Worm (Caenorhabditis elegans): ENCODE results near the gene C18B12.4.

Gene C18B12.4

ce11 chrX:15010941-15011340 is 29.5 kb downstream of the C18B12.4 start:
- TF ChIP-seq elt-2 (tag; optimal IDR thresholded peaks at IDR 0.05) (no peak), mdl-1 (tag; optimal IDR thresholded peaks at IDR 0.05) (no peak), unc-39 (tag; optimal IDR thresholded peaks at IDR 0.05) (no peak), nhr-237 (tag; optimal IDR thresholded peaks at IDR 0.05) (no peak), ceh-28 (tag; optimal IDR thresholded peaks at IDR 0.05) (no peak), snpc-4 (tag; optimal IDR thresholded peaks at IDR 0.05) (no peak), unc-62 (GFP tag; optimal IDR thresholded peaks at IDR 0.05) (no peak), daf-12 (tag; optimal IDR thresholded peaks at IDR 0.05) (no peak), aly-2 (tag; optimal IDR thresholded peaks at IDR 0.05) (no peak), tbx-2 (tag; optimal IDR thresholded peaks at IDR 0.05) (no peak)

- TF ChIP-seq unc-62 (GFP tag; optimal IDR thresholded peaks at IDR 0.05) (no peak), nhr-11 (tag; optimal IDR thresholded peaks at IDR 0.05) (no peak), lsy-12 (tag; optimal IDR thresholded peaks at IDR 0.05) (no peak), sea-2 (GFP tag; optimal IDR thresholded peaks at IDR 0.05) (no peak), fos-1 (tag; optimal IDR thresholded peaks at IDR 0.05) (no peak), fkh-10 (GFP tag; optimal IDR thresholded peaks at IDR 0.05) (no peak), nhr-77 (tag; optimal IDR thresholded peaks at IDR 0.05) (no peak), nhr-23 (tag; optimal IDR thresholded peaks at IDR 0.05) (no peak), nhr-25 (tag; optimal IDR thresholded peaks at IDR 0.05) (no peak), skn-1 (tag; optimal IDR thresholded peaks at IDR 0.05) (no peak), elt-2 (tag; optimal IDR thresholded peaks at IDR 0.05) (no peak), jun-1 (tag; optimal IDR thresholded peaks at IDR 0.05) (no peak), mdl-1 (tag; optimal IDR thresholded peaks at IDR 0.05) (no peak), zag-1 (tag; optimal IDR thresholded peaks at IDR 0.05) (no peak), ama-1 (optimal IDR thresholded peaks at IDR 0.05) (no peak), fkh-2 (tag; optimal IDR thresholded peaks at IDR 0.05) (no peak), nhr-76 (tag; optimal IDR thresholded peaks at IDR 0.05) (no peak), ceh-16 (tag; optimal IDR thresholded peaks at IDR 0.05) (no peak), unc-39 (tag; optimal IDR thresholded peaks at IDR 0.05) (no peak), mml-1 (tag; optimal IDR thresholded peaks at IDR 0.05) (no peak)
Measured at ce11 chrX:15008697-15009096, 31.7 kb downstream of the C18B12.4 start.

- TF ChIP-seq hmg-11 (tag; optimal IDR thresholded peaks at IDR 0.05) (peak; percentile 16), mdl-1 (tag; optimal IDR thresholded peaks at IDR 0.05) (no peak), nhr-43 (tag; optimal IDR thresholded peaks at IDR 0.05; ENCODE audit: poor library complexity, severe bottlenecking) (no peak), lsy-12 (tag; optimal IDR thresholded peaks at IDR 0.05) (no peak), nhr-77 (tag; optimal IDR thresholded peaks at IDR 0.05) (no peak), nhr-237 (tag; optimal IDR thresholded peaks at IDR 0.05) (no peak), mml-1 (tag; optimal IDR thresholded peaks at IDR 0.05) (no peak), fkh-10 (GFP tag; optimal IDR thresholded peaks at IDR 0.05) (no peak), nhr-23 (tag; optimal IDR thresholded peaks at IDR 0.05) (no peak), snpc-4 (tag; optimal IDR thresholded peaks at IDR 0.05) (peak; percentile 37), ZK546.5 (tag; optimal IDR thresholded peaks at IDR 0.05) (no peak), ztf-4 (tag; optimal IDR thresholded peaks at IDR 0.05) (no peak), fos-1 (tag; optimal IDR thresholded peaks at IDR 0.05) (no peak), sea-2 (GFP tag; optimal IDR thresholded peaks at IDR 0.05) (no peak), lin-39 (tag; optimal IDR thresholded peaks at IDR 0.05) (no peak), fkh-2 (tag; optimal IDR thresholded peaks at IDR 0.05) (no peak), elt-2 (tag; optimal IDR thresholded peaks at IDR 0.05) (peak; percentile 16), tbx-2 (tag; optimal IDR thresholded peaks at IDR 0.05) (no peak), nhr-11 (tag; optimal IDR thresholded peaks at IDR 0.05) (no peak), egl-5 (tag; optimal IDR thresholded peaks at IDR 0.05) (peak; percentile 50), ceh-16 (tag; optimal IDR thresholded peaks at IDR 0.05) (no peak)
Measured at ce11 chrX:15006847-15007358, 33.5 kb downstream of the C18B12.4 start, which contains the start of gene ergi-2. Gene ergi-2, minus strand, starts transcription at chrX:15007308.

ce11 chrX:15003891-15004550 is 36.4 kb downstream of the C18B12.4 start, which contains the start of gene slc-25A18.1:
Gene slc-25A18.1, minus strand, starts transcription at chrX:15003941.
- TF ChIP-seq daf-12 (tag; optimal IDR thresholded peaks at IDR 0.05) (no peak), elt-2 (tag; optimal IDR thresholded peaks at IDR 0.05) (peak; percentile 50)

- TF ChIP-seq fos-1 (tag; optimal IDR thresholded peaks at IDR 0.05) (no peak), lin-15B (tag; optimal IDR thresholded peaks at IDR 0.05) (no peak), nhr-28 (tag; optimal IDR thresholded peaks at IDR 0.05) (no peak), aly-2 (tag; optimal IDR thresholded peaks at IDR 0.05) (no peak), pha-4 (tag; optimal IDR thresholded peaks at IDR 0.05) (no peak), hmg-11 (tag; optimal IDR thresholded peaks at IDR 0.05) (no peak), pqm-1 (tag; optimal IDR thresholded peaks at IDR 0.05) (no peak), fkh-2 (tag; optimal IDR thresholded peaks at IDR 0.05) (no peak), nhr-77 (tag; optimal IDR thresholded peaks at IDR 0.05) (no peak), lin-39 (tag; optimal IDR thresholded peaks at IDR 0.05) (no peak), ama-1 (optimal IDR thresholded peaks at IDR 0.05) (no peak), nhr-12 (tag; optimal IDR thresholded peaks at IDR 0.05) (no peak)
Measured at ce11 chrX:14999101-14999500, 41.3 kb downstream of the C18B12.4 start, which contains the start of gene cutl-3. Gene cutl-3, minus strand, starts transcription at chrX:14999201.

All from whole organism, L3 larva.